Fruit fly (Drosophila melanogaster) whole organism, embryonic: ENCODE results near the gene CG5909.

ENCODE experiments used
- Ada2b ChIP-seq: fragments of 200-800 bp; sonication (Bioruptor generic); IDR thresholded peaks from 2 replicates; pipeline ENCODE4 v1.3.6; 2022; ENCODE audit warnings: missing biosample characterization, missing genetic modification characterization
- Atf-2 ChIP-seq: fragments of 200-800 bp; sonication (Bioruptor generic); optimal IDR thresholded peaks from 2 replicates; lab custom pipeline; 2016; ENCODE audit warnings: missing biosample characterization, missing genetic modification characterization
- Atf6 ChIP-seq: fragments of 200-800 bp; sonication (Bioruptor generic); IDR thresholded peaks from 2 replicates; pipeline ENCODE4 v1.3.6; 2022; ENCODE audit warnings: missing biosample characterization, missing genetic modification characterization
- Awh ChIP-seq: fragments of 200-800 bp; sonication (Bioruptor generic); IDR thresholded peaks from 2 replicates; pipeline ENCODE4, ENCODE4 v1.3.6; 2022; ENCODE audit warnings: missing biosample characterization, missing genetic modification characterization
- BtbVII ChIP-seq: fragments of 200-800 bp; sonication (Bioruptor generic); optimal IDR thresholded peaks from 3 replicates; lab custom pipeline; 2017; ENCODE audit warnings: missing biosample characterization, mild to moderate bottlenecking, missing genetic modification characterization
- CG10147 ChIP-seq: fragments of 200-800 bp; sonication (Bioruptor generic); optimal IDR thresholded peaks from 2 replicates; lab custom pipeline; 2019; ENCODE audit warnings: missing biosample characterization, mild to moderate bottlenecking, missing genetic modification characterization, moderate library complexity
- CG13424 ChIP-seq: fragments of 200-800 bp; sonication (Bioruptor generic); optimal IDR thresholded peaks from 2 replicates; lab custom pipeline; 2019; ENCODE audit warnings: missing biosample characterization, mild to moderate bottlenecking, missing genetic modification characterization, moderate library complexity
- CG13894 ChIP-seq: fragments of 200-800 bp; sonication (Bioruptor generic); optimal IDR thresholded peaks from 3 replicates; lab custom pipeline; 2018; ENCODE audit warnings: missing biosample characterization, mild to moderate bottlenecking, missing genetic modification characterization, moderate library complexity
- CG15696 ChIP-seq: fragments of 200-800 bp; sonication (Bioruptor generic); optimal IDR thresholded peaks from 2 replicates; lab custom pipeline; 2019; ENCODE audit warnings: missing biosample characterization, mild to moderate bottlenecking, missing genetic modification characterization, moderate library complexity
- CG16863 ChIP-seq: fragments of 200-800 bp; sonication (Bioruptor generic); optimal IDR thresholded peaks from 3 replicates; lab custom pipeline; 2016; ENCODE audit warnings: missing biosample characterization, missing genetic modification characterization
- CG18619 ChIP-seq: fragments of 200-800 bp; sonication (Bioruptor generic); optimal IDR thresholded peaks from 3 replicates; lab custom pipeline; 2017; ENCODE audit warnings: missing biosample characterization, mild to moderate bottlenecking, missing genetic modification characterization
- CG2875 ChIP-seq: fragments of 200-800 bp; sonication (Bioruptor generic); optimal IDR thresholded peaks from 2 replicates; lab custom pipeline; 2017; ENCODE audit warnings: missing biosample characterization, mild to moderate bottlenecking, missing genetic modification characterization, missing genetic modification reagents
- CG31224 ChIP-seq: fragments of 200-800 bp; sonication (Bioruptor generic); IDR thresholded peaks from 2 replicates; pipeline ENCODE4 v1.3.6; 2022; ENCODE audit warnings: missing biosample characterization, missing genetic modification characterization
- CG3163 ChIP-seq: fragments of 200-800 bp; sonication (Bioruptor generic); optimal IDR thresholded peaks from 3 replicates; lab custom pipeline; 2016; ENCODE audit warnings: missing biosample characterization, missing genetic modification characterization
- CG4360 ChIP-seq: fragments of 200-800 bp; sonication (Bioruptor generic); IDR thresholded peaks from 2 replicates; pipeline ENCODE4 v1.3.6; 2022; ENCODE audit warnings: missing biosample characterization, missing genetic modification characterization
- CG4617 ChIP-seq: fragments of 200-800 bp; sonication (Bioruptor generic); optimal IDR thresholded peaks from 3 replicates; lab custom pipeline; 2016; ENCODE audit warnings: missing biosample characterization, missing genetic modification characterization, borderline replicate concordance
- CG5245 ChIP-seq: fragments of 200-800 bp; sonication (Bioruptor generic); optimal IDR thresholded peaks from 3 replicates; lab custom pipeline; 2016; ENCODE audit warnings: missing biosample characterization, missing genetic modification characterization
- CG8089 ChIP-seq: fragments of 200-800 bp; sonication (Bioruptor generic); optimal IDR thresholded peaks from 3 replicates; lab custom pipeline; 2016; ENCODE audit warnings: missing biosample characterization, missing genetic modification characterization
- CG8290 ChIP-seq, 3 experiments: fragments of 200-800 bp; sonication (Bioruptor generic); optimal IDR thresholded peaks; 2 replicates each; lab custom pipeline; 2016 to 2019; ENCODE audit warnings: missing biosample characterization in 3 of 3, missing genetic modification characterization in 3 of 3, mild to moderate bottlenecking in 2 of 3, moderate library complexity in 1 of 3
- CG8478 ChIP-seq: fragments of >200 bp; optimal IDR thresholded peaks from 2 replicates; lab custom pipeline; 2018
- CTCF ChIP-seq: fragments of 200-800 bp; sonication (Bioruptor generic); optimal IDR thresholded peaks from 2 replicates; lab custom pipeline; 2017; ENCODE audit warnings: missing biosample characterization, mild to moderate bottlenecking, missing genetic modification characterization, moderate library complexity
- CoRest ChIP-seq: fragments of 200-800 bp; sonication (Bioruptor generic); optimal IDR thresholded peaks from 3 replicates; lab custom pipeline; 2018; ENCODE audit warnings: missing biosample characterization, mild to moderate bottlenecking, missing genetic modification characterization, moderate library complexity
- HLH3B ChIP-seq: fragments of 200-800 bp; sonication (Bioruptor generic); IDR thresholded peaks from 2 replicates; pipeline ENCODE4 v1.3.6; 2022; ENCODE audit warnings: missing biosample characterization, missing genetic modification characterization
- HmgD ChIP-seq: fragments of 200-800 bp; sonication (Bioruptor generic); optimal IDR thresholded peaks from 3 replicates; lab custom pipeline; 2016; ENCODE audit warnings: missing biosample characterization, missing genetic modification characterization
- Hmr ChIP-seq: fragments of 200-800 bp; sonication (Bioruptor generic); optimal IDR thresholded peaks from 3 replicates; lab custom pipeline; 2017; ENCODE audit warnings: mild to moderate bottlenecking, missing biosample characterization, missing genetic modification reagents, missing genetic modification characterization
- Hsf ChIP-seq: fragments of 200-800 bp; sonication (Bioruptor generic); optimal IDR thresholded peaks from 3 replicates; lab custom pipeline; 2016; ENCODE audit warnings: missing biosample characterization, missing genetic modification characterization
- Myb ChIP-seq: fragments of 200-800 bp; sonication (Bioruptor generic); optimal IDR thresholded peaks from 2 replicates; lab custom pipeline; 2016; ENCODE audit warnings: missing biosample characterization, missing genetic modification characterization
- NFAT ChIP-seq: fragments of 200-800 bp; sonication (Bioruptor generic); IDR thresholded peaks from 2 replicates; pipeline ENCODE4 v1.3.6; 2022; ENCODE audit warnings: missing biosample characterization, missing genetic modification characterization
- PHDP ChIP-seq: fragments of 200-800 bp; sonication (Bioruptor generic); optimal IDR thresholded peaks from 3 replicates; lab custom pipeline; 2018; ENCODE audit warnings: missing biosample characterization, mild to moderate bottlenecking, missing genetic modification characterization, moderate library complexity
- Ptx1 ChIP-seq: fragments of 200-800 bp; sonication (Bioruptor generic); IDR thresholded peaks from 2 replicates; pipeline ENCODE4 v1.3.6; 2022; ENCODE audit warnings: missing biosample characterization, missing genetic modification characterization
- Taf1 ChIP-seq: fragments of 200-800 bp; sonication (Bioruptor generic); IDR thresholded peaks from 2 replicates; pipeline ENCODE4 v1.3.6; 2022; ENCODE audit warnings: missing biosample characterization, missing genetic modification characterization
- br ChIP-seq: fragments of >200 bp; optimal IDR thresholded peaks from 2 replicates; lab custom pipeline; 2017
- disco-r ChIP-seq: fragments of 200-800 bp; sonication (Bioruptor generic); optimal IDR thresholded peaks from 2 replicates; lab custom pipeline; 2016; ENCODE audit warnings: missing biosample characterization, missing genetic modification characterization
- ewg ChIP-seq: fragments of 200-800 bp; sonication (Bioruptor generic); optimal IDR thresholded peaks from 3 replicates; lab custom pipeline; 2017; ENCODE audit warnings: mild to moderate bottlenecking, missing biosample characterization, missing genetic modification reagents, missing genetic modification characterization
- eyg ChIP-seq: fragments of 200-800 bp; sonication (Bioruptor generic); optimal IDR thresholded peaks from 3 replicates; lab custom pipeline; 2016; ENCODE audit warnings: missing biosample characterization, missing genetic modification characterization
- fu2 ChIP-seq: fragments of 200-800 bp; sonication (Bioruptor generic); optimal IDR thresholded peaks from 2 replicates; lab custom pipeline; 2016; ENCODE audit warnings: missing biosample characterization, missing genetic modification characterization
- grau ChIP-seq: fragments of 200-800 bp; optimal IDR thresholded peaks from 3 replicates; lab custom pipeline; 2019; ENCODE audit warnings: missing biosample characterization, mild to moderate bottlenecking, missing genetic modification characterization, moderate library complexity
- gsb-n ChIP-seq: fragments of 200-800 bp; sonication (Bioruptor generic); optimal IDR thresholded peaks from 3 replicates; lab custom pipeline; 2018; ENCODE audit warnings: missing biosample characterization, mild to moderate bottlenecking, missing genetic modification characterization
- ind ChIP-seq: fragments of 200-800 bp; sonication (Bioruptor generic); optimal IDR thresholded peaks from 3 replicates; lab custom pipeline; 2016; ENCODE audit warnings: missing biosample characterization, missing genetic modification characterization
- lilli ChIP-seq: fragments of 200-800 bp; sonication (Bioruptor generic); optimal IDR thresholded peaks from 3 replicates; lab custom pipeline; 2016; ENCODE audit warnings: missing biosample characterization, missing genetic modification characterization
- sens ChIP-seq: fragments of 200-800 bp; sonication (Bioruptor generic); peaks from one replicate; lab custom pipeline; 2016; ENCODE audit warnings: missing biosample characterization, missing genetic modification characterization
- seq ChIP-seq: fragments of 200-800 bp; sonication (Bioruptor generic); IDR thresholded peaks from 2 replicates; pipeline ENCODE4 v1.3.6; 2022; ENCODE audit warnings: missing biosample characterization, missing genetic modification characterization
- shn ChIP-seq: fragments of 200-800 bp; sonication (Bioruptor generic); optimal IDR thresholded peaks from 3 replicates; lab custom pipeline; 2016; ENCODE audit warnings: missing biosample characterization, missing genetic modification characterization
- sim ChIP-seq: fragments of 200-800 bp; sonication (Bioruptor generic); IDR thresholded peaks from 2 replicates; pipeline ENCODE4 v1.3.6; 2022; ENCODE audit warnings: missing biosample characterization, missing genetic modification characterization
- sr ChIP-seq: fragments of 200-800 bp; sonication (Bioruptor generic); IDR thresholded peaks from 3 replicates; pipeline ENCODE4 v1.3.6; 2022; ENCODE audit warnings: missing biosample characterization, missing genetic modification characterization
- sug ChIP-seq: fragments of 200-800 bp; optimal IDR thresholded peaks from 2 replicates; lab custom pipeline; 2019; ENCODE audit warnings: missing biosample characterization, mild to moderate bottlenecking, missing genetic modification characterization, moderate library complexity
- tap ChIP-seq: fragments of 200-800 bp; optimal IDR thresholded peaks from 3 replicates; lab custom pipeline; 2019; ENCODE audit warnings: missing biosample characterization, mild to moderate bottlenecking, missing genetic modification characterization, moderate library complexity
- tio ChIP-seq: fragments of 200-800 bp; sonication (Bioruptor generic); optimal IDR thresholded peaks from 2 replicates; lab custom pipeline; 2017; ENCODE audit warnings: missing biosample characterization, missing genetic modification characterization, inconsistent platforms
- ttk ChIP-seq: fragments of 200-800 bp; sonication (Bioruptor generic); IDR thresholded peaks from 2 replicates; pipeline ENCODE4 v2.1.2; 2022; ENCODE audit warnings: missing biosample characterization, missing genetic modification characterization
- tx ChIP-seq: fragments of 200-800 bp; sonication (Bioruptor generic); optimal IDR thresholded peaks from 2 replicates; lab custom pipeline; 2016; ENCODE audit warnings: missing biosample characterization, missing genetic modification characterization
- vfl ChIP-seq: fragments of 200-800 bp; sonication (Bioruptor generic); optimal IDR thresholded peaks from 2 replicates; lab custom pipeline; 2016; ENCODE audit warnings: missing biosample characterization, missing genetic modification characterization

Gene CG5909

dm6 chr3R:27111784-27112602 is 49.0 kb upstream of the CG5909 start, which contains the start of the genes gb and CG5815 (continued):
- TF ChIP-seq ttk (peak; percentile 89), CG2875 (GFP tag; lab: Kevin White, UChicago) (peak; percentile 81), HmgD (GFP tag; lab: Kevin White, UChicago) (no peak), CG16863 (peak; percentile 77), tio (peak; percentile 88), eyg (GFP tag; lab: Kevin White, UChicago) (no peak), CG8478 (lab: Kevin White, UChicago) (no peak), CG18619 (GFP tag; lab: Kevin White, UChicago) (peak; percentile 93), Ptx1 (GFP tag; lab: Robert Waterston, UW) (peak; percentile 94), Atf-2 (GFP tag; lab: Kevin White, UChicago) (peak; percentile 59), tap (tag; lab: Kevin White, UChicago) (no peak), disco-r (GFP tag; lab: Kevin White, UChicago) (peak; percentile 38), Hmr (peak; percentile 95), Atf6 (GFP tag; lab: Robert Waterston, UW) (peak; percentile 93), CG10147 (peak; percentile 90), ind (GFP tag; lab: Kevin White, UChicago) (peak; percentile 92), sug (tag; lab: Kevin White, UChicago) (no peak), sim (GFP tag; lab: Robert Waterston, UW) (peak; percentile 64), br (no peak), CG4617 (GFP tag; lab: Kevin White, UChicago) (peak; percentile 70), sr (0 out of 3 replicates have a peak, but pooled peaks have one; percentile 53), CG31224 (peak; percentile 87), Hsf (GFP tag; lab: Kevin White, UChicago) (peak; percentile 91), PHDP (peak; percentile 92), vfl (peak; percentile 91), CG13424 (peak; percentile 93), Awh (GFP tag; lab: Robert Waterston, UW) (0 out of 2 replicates have a peak, but pooled peaks have one; percentile 63), CG3163 (GFP tag; lab: Kevin White, UChicago) (peak; percentile 20), CTCF (GFP tag; lab: Kevin White, UChicago) (peak; percentile 17), HLH3B (GFP tag; lab: Robert Waterston, UW) (peak; percentile 86), NFAT (GFP tag; lab: Robert Waterston, UW) (peak; percentile 90), CG8089 (GFP tag; lab: Kevin White, UChicago) (peak; percentile 54), BtbVII (GFP tag; lab: Kevin White, UChicago) (peak; percentile 83), shn (peak; percentile 73), CG5245 (GFP tag; lab: Kevin White, UChicago) (peak; percentile 86), CG8290 (GFP tag; optimal IDR thresholded peaks at IDR 0.05; lab: Kevin White, UChicago) (peak; percentile 90), CG8290 (tag; optimal IDR thresholded peaks at IDR 0.05; lab: Kevin White, UChicago) (peak in 1 of 2 experiments; percentile 84), CG4360 (GFP tag; lab: Robert Waterston, UW) (peak; percentile 49; the same call in 1 of the 2 replicates), Myb (peak; percentile 51), tx (GFP tag; lab: Kevin White, UChicago) (peak; percentile 59), seq (peak; percentile 89), ewg (peak; percentile 85), CG15696 (peak; percentile 93), CoRest (peak; percentile 95), fu2 (GFP tag; lab: Kevin White, UChicago) (peak; percentile 79), Ada2b (peak; percentile 91), grau (tag; lab: Kevin White, UChicago) (peak; percentile 91), sens (GFP tag; lab: Kevin White, UChicago) (peak; percentile 97), CG13894 (tag; lab: Kevin White, UChicago) (no peak), lilli (GFP tag; lab: Kevin White, UChicago) (peak; percentile 96), gsb-n (tag; lab: Kevin White, UChicago) (no peak), Taf1 (GFP tag; lab: Robert Waterston, UW) (peak; percentile 82)
